Worm (Caenorhabditis elegans) whole organism, L4 larva: ENCODE data around the gene coq-5.
A peak's percentile ranks its signal among the peaks of the same experiment; 100 is the strongest.

Experiments used
- F10B5.3 ChIP-seq: sonication (generic microtip); optimal IDR thresholded peaks from 2 replicates; lab custom pipeline; 2016; ENCODE audit warnings: mild to moderate bottlenecking, missing genetic modification characterization, missing compliant biosample characterization
- F37D6.2 ChIP-seq: sonication (generic microtip); optimal IDR thresholded peaks from 2 replicates; lab custom pipeline; 2016; ENCODE audit warnings: mild to moderate bottlenecking, missing genetic modification characterization, missing compliant biosample characterization
- F44E2.7 ChIP-seq: fragments of 200-800 bp; sonication (Bioruptor generic); IDR thresholded peaks from 2 replicates; pipeline ENCODE4 v2.1.2; 2022; ENCODE audit warnings: missing genetic modification characterization, missing compliant biosample characterization
- F49E8.2 ChIP-seq: sonication (generic microtip); optimal IDR thresholded peaks from 2 replicates; lab custom pipeline; 2016; ENCODE audit warnings: missing compliant biosample characterization, mild to moderate bottlenecking, missing genetic modification characterization, borderline replicate concordance
- T20F7.1 ChIP-seq: fragments of 200-800 bp; sonication (Bioruptor generic); optimal IDR thresholded peaks from 2 replicates; lab custom pipeline; 2018; ENCODE audit warnings: mild to moderate bottlenecking, missing genetic modification characterization, missing compliant biosample characterization
- Y48G9A.11 ChIP-seq: fragments of 200-800 bp; sonication (Bioruptor generic); IDR thresholded peaks from 2 replicates; pipeline ENCODE4 v1.3.6; 2022; ENCODE audit warnings: missing genetic modification reagents, missing genetic modification characterization, missing compliant biosample characterization
- Y75B8A.6 ChIP-seq: fragments of 200-800 bp; sonication (Bioruptor generic); IDR thresholded peaks from 2 replicates; pipeline ENCODE4 v1.3.6; 2022; ENCODE audit warnings: missing genetic modification reagents, missing genetic modification characterization, missing compliant biosample characterization
- ZK337.2 ChIP-seq: fragments of 200-800 bp; sonication (Bioruptor generic); IDR thresholded peaks from 2 replicates; pipeline ENCODE4 v1.3.6; 2022; ENCODE audit warnings: missing genetic modification reagents, missing genetic modification characterization, missing compliant biosample characterization
- ZK546.5 ChIP-seq, 2 experiments: sonication (generic microtip); optimal IDR thresholded peaks; 2 replicates each; lab custom pipeline; 2017; ENCODE audit warnings: missing biosample characterization in 2 of 2, missing genetic modification characterization in 2 of 2
- ama-1 ChIP-seq: fragments of 150-350 bp; optimal IDR thresholded peaks from 2 replicates; lab custom pipeline; 2014; ENCODE audit warnings: inconsistent platforms, mixed read lengths
- attf-4 ChIP-seq: sonication (generic microtip); optimal IDR thresholded peaks from 3 replicates; lab custom pipeline; 2017; ENCODE audit warnings: missing biosample characterization, missing genetic modification characterization
- ceh-20 ChIP-seq: fragments of 200-800 bp; sonication (Bioruptor generic); IDR thresholded peaks from 2 replicates; pipeline ENCODE4 v1.3.6; 2022; ENCODE audit warnings: missing genetic modification reagents, missing genetic modification characterization, missing compliant biosample characterization
- ceh-44 ChIP-seq: fragments of 200-800 bp; sonication (Bioruptor generic); IDR thresholded peaks from 2 replicates; pipeline ENCODE4 v1.3.6; 2022; ENCODE audit warnings: missing genetic modification reagents, missing genetic modification characterization, missing compliant biosample characterization
- ces-1 ChIP-seq: fragments of 150-350 bp; sonication (generic microtip); optimal IDR thresholded peaks from 4 replicates; lab custom pipeline; 2014; ENCODE audit warnings: missing biosample characterization, missing genetic modification reagents, missing genetic modification characterization
- cey-2 ChIP-seq: sonication (generic microtip); optimal IDR thresholded peaks from 3 replicates; lab custom pipeline; 2017; ENCODE audit warnings: missing genetic modification characterization, mild to moderate bottlenecking, missing compliant biosample characterization, antibody characterized with exemption, borderline replicate concordance; ENCODE audit not compliant: insufficient read depth
- daf-16 ChIP-seq, 3 experiments: sonication (generic microtip); optimal IDR thresholded peaks; 2 replicates each; lab custom pipeline; 2016 to 2017; ENCODE audit warnings: missing genetic modification characterization in 3 of 3, missing genetic modification reagents in 3 of 3, mild to moderate bottlenecking in 2 of 3, missing compliant biosample characterization in 2 of 3, missing biosample characterization in 1 of 3, moderate library complexity in 1 of 3
- dmd-6 ChIP-seq: fragments of 200-800 bp; sonication (Bioruptor generic); IDR thresholded peaks from 2 replicates; pipeline ENCODE4 v1.3.6; 2022; ENCODE audit warnings: missing genetic modification reagents, missing genetic modification characterization, missing compliant biosample characterization
- dmd-8 ChIP-seq: fragments of 200-800 bp; sonication (Bioruptor generic); IDR thresholded peaks from 2 replicates; pipeline ENCODE4 v1.3.6; 2022; ENCODE audit warnings: missing genetic modification characterization, missing compliant biosample characterization
- dmd-9 ChIP-seq: fragments of 200-800 bp; sonication (Bioruptor generic); IDR thresholded peaks from 2 replicates; pipeline ENCODE4 v1.3.6; 2022; ENCODE audit warnings: missing genetic modification reagents, missing genetic modification characterization, missing compliant biosample characterization
- egl-27 ChIP-seq: sonication (generic microtip); optimal IDR thresholded peaks from 3 replicates; lab custom pipeline; 2017; ENCODE audit warnings: missing biosample characterization, missing genetic modification reagents, missing genetic modification characterization
- egl-43 ChIP-seq: fragments of 200-800 bp; sonication (Bioruptor generic); IDR thresholded peaks from 2 replicates; pipeline ENCODE4 v1.3.6; 2022; ENCODE audit warnings: missing genetic modification reagents, missing genetic modification characterization, missing compliant biosample characterization
- fkh-10 ChIP-seq: fragments of 150-350 bp; optimal IDR thresholded peaks from 2 replicates; lab custom pipeline; 2014; ENCODE audit warnings: missing biosample characterization, missing genetic modification reagents, missing genetic modification characterization
- hlh-11 ChIP-seq: fragments of 200-800 bp; sonication (Bioruptor generic); optimal IDR thresholded peaks from 2 replicates; lab custom pipeline; 2018; ENCODE audit warnings: mild to moderate bottlenecking, missing genetic modification characterization, missing compliant biosample characterization
- lim-7 ChIP-seq: fragments of 200-800 bp; sonication (Bioruptor generic); IDR thresholded peaks from 2 replicates; pipeline ENCODE4 v1.3.6; 2022; ENCODE audit warnings: missing genetic modification characterization, missing compliant biosample characterization
- lin-38 ChIP-seq: fragments of 200-800 bp; sonication (Bioruptor generic); IDR thresholded peaks from 2 replicates; pipeline ENCODE4 v1.3.6; 2022; ENCODE audit warnings: missing genetic modification reagents, missing genetic modification characterization, missing compliant biosample characterization
- lin-39 ChIP-seq: fragments of 150-350 bp; optimal IDR thresholded peaks from 2 replicates; lab custom pipeline; 2014; ENCODE audit warnings: missing biosample characterization, missing genetic modification reagents, missing genetic modification characterization
- lir-3 ChIP-seq: sonication (generic microtip); optimal IDR thresholded peaks from 2 replicates; lab custom pipeline; 2016; ENCODE audit warnings: mild to moderate bottlenecking, missing genetic modification characterization, missing compliant biosample characterization
- lsy-2 ChIP-seq, 2 experiments: fragments of 150-350 bp in 1 of 2; sonication (generic microtip) in 1 of 2; optimal IDR thresholded peaks; 2 replicates each; lab custom pipeline; 2014 to 2017; ENCODE audit warnings: missing biosample characterization in 2 of 2, missing genetic modification characterization in 2 of 2
- madf-9 ChIP-seq: fragments of 200-800 bp; sonication (Bioruptor generic); conservative IDR thresholded peaks from 2 replicates; pipeline ENCODE4 v1.3.6; 2022; ENCODE audit warnings: missing genetic modification reagents, missing genetic modification characterization, missing compliant biosample characterization
- mdt-29 ChIP-seq: fragments of 200-800 bp; sonication (Bioruptor generic); IDR thresholded peaks from 2 replicates; pipeline ENCODE4 v1.3.6; 2022; ENCODE audit warnings: missing genetic modification reagents, missing genetic modification characterization, missing compliant biosample characterization
- nhr-28 ChIP-seq: fragments of 150-350 bp; optimal IDR thresholded peaks from 2 replicates; lab custom pipeline; 2014; ENCODE audit warnings: missing biosample characterization, missing genetic modification characterization
- nhr-42 ChIP-seq: fragments of 200-800 bp; sonication (Bioruptor generic); IDR thresholded peaks from 2 replicates; pipeline ENCODE4 v1.3.6; 2022; ENCODE audit warnings: missing genetic modification characterization, missing compliant biosample characterization
- nhr-76 ChIP-seq: fragments of 150-350 bp; optimal IDR thresholded peaks from 2 replicates; lab custom pipeline; 2014; ENCODE audit warnings: missing biosample characterization, missing genetic modification characterization
- php-3 ChIP-seq: fragments of 200-800 bp; sonication (Bioruptor generic); IDR thresholded peaks from 2 replicates; pipeline ENCODE4 v1.3.6; 2022; ENCODE audit warnings: missing genetic modification reagents, missing genetic modification characterization, missing compliant biosample characterization
- rbr-2 ChIP-seq: sonication (generic microtip); optimal IDR thresholded peaks from 2 replicates; lab custom pipeline; 2016; ENCODE audit warnings: missing genotype, missing genetic modification characterization, missing compliant biosample characterization
- skn-1 ChIP-seq: fragments of 150-350 bp; optimal IDR thresholded peaks from 2 replicates; lab custom pipeline; 2014; ENCODE audit warnings: missing biosample characterization, missing genetic modification characterization
- snpc-4 ChIP-seq: fragments of 150-350 bp; optimal IDR thresholded peaks from 2 replicates; lab custom pipeline; 2014; ENCODE audit warnings: missing biosample characterization, missing genetic modification characterization
- spr-1 ChIP-seq: sonication (generic microtip); optimal IDR thresholded peaks from 2 replicates; lab custom pipeline; 2016; ENCODE audit warnings: mild to moderate bottlenecking, missing genetic modification characterization, missing compliant biosample characterization
- zfp-2 ChIP-seq: sonication (generic microtip); optimal IDR thresholded peaks from 2 replicates; lab custom pipeline; 2016; ENCODE audit warnings: mild to moderate bottlenecking, missing genetic modification characterization, missing compliant biosample characterization
- zip-11 ChIP-seq: fragments of 200-800 bp; sonication (Bioruptor generic); IDR thresholded peaks from 2 replicates; pipeline ENCODE4 v1.3.6; 2022; ENCODE audit warnings: missing genetic modification characterization, missing compliant biosample characterization

Gene coq-5

DNA sequence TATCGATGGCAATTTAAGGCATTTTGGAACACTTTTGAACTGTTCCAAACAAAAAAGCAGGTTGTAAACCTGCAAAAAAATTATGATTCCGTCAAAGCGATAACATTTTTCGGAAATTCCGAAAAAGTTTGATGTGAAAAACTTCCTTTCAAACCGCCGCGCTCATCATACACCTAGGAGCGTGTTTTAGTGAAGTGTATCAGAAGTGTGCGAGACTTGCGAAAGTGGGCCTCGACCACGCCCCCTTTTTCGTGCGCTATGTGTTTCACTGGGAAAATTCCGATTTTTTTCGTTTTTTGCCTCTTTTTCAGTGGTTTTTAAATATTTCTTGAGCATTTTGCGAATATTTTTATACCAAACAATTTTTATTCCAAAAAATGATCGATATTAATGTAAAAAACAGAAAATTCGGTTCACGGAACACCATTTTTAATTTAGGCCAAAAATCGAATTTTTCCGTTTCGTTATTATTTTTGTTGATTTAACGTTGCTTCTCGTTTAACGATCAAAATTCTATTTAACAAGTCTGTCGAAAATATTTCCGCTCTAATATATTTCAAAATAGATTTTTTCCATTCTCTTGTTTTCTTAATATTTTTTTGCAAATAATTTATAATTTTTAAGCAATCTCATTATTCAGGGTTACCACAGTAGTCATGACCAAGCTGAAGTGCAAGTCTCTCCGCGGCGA is 3.6 kb downstream of the coq-5 start, which contains the start of gene rpl-35 (continued):
- TF ChIP-seq ces-1 (GFP tag; lab: Kevin White, UChicago) (peak; percentile 97), zip-11 (GFP tag; lab: Robert Waterston, UW) (peak; percentile 86; the same call in 1 of the 2 replicates), ceh-20 (GFP tag; lab: Robert Waterston, UW) (peak; percentile 99), nhr-28 (tag; lab: Kevin White, UChicago) (peak; percentile 99), ama-1 (peak; percentile 93), lin-39 (tag; lab: Kevin White, UChicago) (peak; percentile 92), Y48G9A.11 (GFP tag; lab: Robert Waterston, UW) (peak; percentile 98), egl-43 (GFP tag; lab: Robert Waterston, UW) (peak; percentile 99), ceh-44 (GFP tag; lab: Robert Waterston, UW) (peak; percentile 88), lim-7 (peak; percentile 86), fkh-10 (GFP tag; lab: Kevin White, UChicago) (peak; percentile 99), attf-4 (tag; lab: Kevin White, UChicago) (peak; percentile 64), lin-38 (GFP tag; lab: Robert Waterston, UW) (peak; percentile 98), lir-3 (tag; lab: Kevin White, UChicago) (peak; percentile 83), F37D6.2 (tag; lab: Kevin White, UChicago) (peak; percentile 97), ZK546.5 (tag; optimal IDR thresholded peaks at IDR 0.05; lab: Kevin White, UChicago) (peak in 1 of 2 experiments; percentile 91), nhr-42 (GFP tag; lab: Robert Waterston, UW) (peak; percentile 99), egl-27 (tag; lab: Kevin White, UChicago) (no peak), hlh-11 (tag; lab: Kevin White, UChicago) (peak; percentile 99), php-3 (peak; percentile 99), rbr-2 (peak; percentile 99), dmd-9 (GFP tag; lab: Robert Waterston, UW) (peak; percentile 99), nhr-76 (tag; lab: Kevin White, UChicago) (peak; percentile 86), madf-9 (GFP tag; lab: Robert Waterston, UW) (peak; percentile 99), ZK337.2 (GFP tag; lab: Robert Waterston, UW) (peak; percentile 99), Y75B8A.6 (GFP tag; lab: Robert Waterston, UW) (peak; percentile 96), F49E8.2 (tag; lab: Kevin White, UChicago) (peak; percentile 98), cey-2 (tag; lab: Kevin White, UChicago) (peak; percentile 88), dmd-6 (peak; percentile 100), lsy-2 (tag; optimal IDR thresholded peaks at IDR 0.05; lab: Kevin White, UChicago) (peak; percentile 99), spr-1 (tag; lab: Kevin White, UChicago) (peak; percentile 98), mdt-29 (GFP tag; lab: Robert Waterston, UW) (peak; percentile 98), F10B5.3 (tag; lab: Kevin White, UChicago) (peak; percentile 93), F44E2.7 (GFP tag; lab: Robert Waterston, UW) (peak; percentile 96), daf-16 (GFP tag; optimal IDR thresholded peaks at IDR 0.05; lab: Kevin White, UChicago) (peak; percentile 92 to 97), daf-16 (tag; optimal IDR thresholded peaks at IDR 0.05; lab: Kevin White, UChicago) (peak; percentile 92), skn-1 (peak; percentile 94), T20F7.1 (peak; percentile 99), dmd-8 (peak; percentile 90), snpc-4 (tag; lab: Kevin White, UChicago) (peak; percentile 55), zfp-2 (tag; lab: Kevin White, UChicago) (peak; percentile 92)
- TF ChIP-seq, all 104 proteins: peak for 98
